Fruit fly (Drosophila melanogaster) whole organism, prepupa: Measurements from ENCODE around the gene Polr2H.

Experiments
- CG32006 ChIP-seq: fragments of 200-800 bp; sonication (Bioruptor generic); optimal IDR thresholded peaks from 3 replicates; lab custom pipeline; 2017; ENCODE audit warnings: missing biosample characterization, mild to moderate bottlenecking, missing genetic modification characterization
- CG6163 ChIP-seq: fragments of 200-800 bp; sonication (Bioruptor generic); IDR thresholded peaks from 3 replicates; pipeline ENCODE4 v1.3.6; 2022; ENCODE audit warnings: missing biosample characterization, missing genetic modification characterization
- CG6854 ChIP-seq: fragments of 200-800 bp; sonication (Bioruptor generic); optimal IDR thresholded peaks from 2 replicates; lab custom pipeline; 2017; ENCODE audit warnings: missing biosample characterization, mild to moderate bottlenecking, missing genetic modification characterization
- esn ChIP-seq: fragments of 200-800 bp; sonication (Bioruptor generic); optimal IDR thresholded peaks from 2 replicates; lab custom pipeline; 2016; ENCODE audit warnings: missing biosample characterization, mild to moderate bottlenecking, missing genetic modification characterization, moderate library complexity
- lz ChIP-seq: fragments of 200-800 bp; sonication (Bioruptor generic); optimal IDR thresholded peaks from 3 replicates; lab custom pipeline; 2016; ENCODE audit warnings: missing biosample characterization, missing genetic modification characterization
- spab ChIP-seq: fragments of 200-800 bp; sonication (Bioruptor generic); optimal IDR thresholded peaks from 2 replicates; lab custom pipeline; 2017; ENCODE audit warnings: missing biosample characterization, mild to moderate bottlenecking, missing genetic modification characterization, missing genetic modification reagents

DNA sequence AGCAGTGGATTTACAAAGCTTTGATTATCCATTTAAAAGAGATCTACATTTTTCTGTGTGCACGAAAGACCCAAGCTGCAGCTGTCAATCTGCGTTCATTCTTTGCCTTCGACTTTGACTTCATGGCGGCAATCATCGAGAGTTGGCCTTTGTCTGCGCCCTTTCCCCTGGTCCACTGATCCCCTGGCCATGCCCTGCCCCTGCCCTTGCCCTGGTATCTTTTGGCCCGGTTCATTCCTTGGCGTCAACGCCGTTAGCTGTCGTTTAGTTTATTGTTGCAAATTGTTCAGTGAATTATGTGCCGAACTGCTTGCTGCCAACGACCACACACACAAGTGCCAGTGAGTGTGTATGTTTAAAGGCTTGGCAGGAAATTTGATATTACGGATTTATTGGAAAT, 27.8 kb upstream of the Polr2H start:
- no peak for TF ChIP-seq esn
- TF ChIP-seq CG6163 (GFP tag; lab: Robert Waterston, UW) = no peak
- TF ChIP-seq CG32006 (GFP tag; lab: Kevin White, UChicago) = no peak
- no peak for TF ChIP-seq CG6854 (GFP tag; lab: Kevin White, UChicago)
- TF ChIP-seq spab = no peak
- TF ChIP-seq lz (GFP tag; lab: Kevin White, UChicago) = no peak
